Fruit fly (Drosophila melanogaster) whole organism, wandering third instar larva: ENCODE measurements around the gene Sgs8.

Experiments used
- CrebA ChIP-seq: fragments of 200-800 bp; sonication (Bioruptor generic); optimal IDR thresholded peaks from 2 replicates; lab custom pipeline; 2016; ENCODE audit warnings: missing biosample characterization, mild to moderate bottlenecking, missing genetic modification characterization, borderline replicate concordance
- Dfd ChIP-seq: fragments of >200 bp; optimal IDR thresholded peaks from 2 replicates; lab custom pipeline; 2017; ENCODE audit warnings: missing biosample characterization, missing genetic modification characterization
- Hr78 ChIP-seq: fragments of >200 bp; optimal IDR thresholded peaks from 2 replicates; lab custom pipeline; 2017; ENCODE audit warnings: missing biosample characterization, missing genetic modification characterization
- OdsH ChIP-seq: fragments of 200-800 bp; sonication (Bioruptor generic); optimal IDR thresholded peaks from 2 replicates; lab custom pipeline; 2016; ENCODE audit warnings: missing biosample characterization, mild to moderate bottlenecking, missing genetic modification characterization
- brk ChIP-seq: fragments of 200-800 bp; sonication (Bioruptor generic); optimal IDR thresholded peaks from 2 replicates; lab custom pipeline; 2016; ENCODE audit warnings: missing biosample characterization, mild to moderate bottlenecking, missing genetic modification characterization
- psq ChIP-seq: fragments of 200-800 bp; sonication (Bioruptor generic); optimal IDR thresholded peaks from 3 replicates; lab custom pipeline; 2017; ENCODE audit warnings: missing biosample characterization, mild to moderate bottlenecking, missing genetic modification characterization, moderate library complexity
- usp ChIP-seq: fragments of >200 bp; optimal IDR thresholded peaks from 2 replicates; lab custom pipeline; 2017; ENCODE audit warnings: missing biosample characterization, missing genetic modification characterization

- no peak for TF ChIP-seq Hr78 (GFP tag; lab: Kevin White, UChicago)
- TF ChIP-seq Dfd (GFP tag; lab: Kevin White, UChicago), result no peak
- no peak for TF ChIP-seq usp (GFP tag; lab: Kevin White, UChicago)
- no peak for TF ChIP-seq CrebA
- TF ChIP-seq psq, result no peak
- TF ChIP-seq brk (GFP tag; lab: Kevin White, UChicago), result no peak
- no peak for TF ChIP-seq OdsH
Measured at dm6 chr3L:11536132-11536531, 26.9 kb upstream of the Sgs8 start.
